Fruit fly (Drosophila melanogaster): ENCODE results near the gene CG34150.

CG34150 gene

DNA sequence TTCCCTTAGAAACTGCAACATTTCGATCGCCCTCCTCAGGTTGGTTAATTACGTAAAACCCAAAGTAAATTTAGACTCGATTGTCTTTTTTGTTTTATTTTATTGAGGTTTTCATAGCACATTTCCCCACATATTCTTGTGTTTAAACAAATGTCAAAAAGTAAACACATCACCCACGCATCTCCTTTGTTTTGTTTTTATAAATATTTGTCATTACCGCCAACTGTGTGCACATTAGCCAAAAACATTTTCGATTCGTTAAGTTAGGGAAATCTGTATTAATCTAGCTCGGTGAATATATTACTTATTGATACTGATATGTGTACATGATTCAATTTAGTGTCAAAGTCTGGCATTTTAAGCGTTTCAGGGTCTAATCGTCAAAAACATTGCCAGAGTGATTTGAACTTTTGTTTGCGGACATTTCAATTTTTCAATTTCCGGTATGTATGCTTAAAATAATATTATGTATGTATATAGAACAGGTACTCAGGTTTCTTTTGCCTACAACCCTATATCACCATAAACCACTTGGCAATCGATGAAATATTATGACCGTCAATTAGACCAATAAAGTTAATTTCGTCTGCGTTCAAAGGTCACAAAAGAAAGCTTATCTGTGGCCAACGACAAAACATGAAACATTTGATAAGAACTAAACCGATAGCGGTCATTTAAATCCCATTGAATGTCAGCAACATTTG, 4.3 kb upstream of the CG34150 start (continued):
- TF ChIP-seq ewg (GFP tag; optimal IDR thresholded peaks at IDR 0.05) (no peak), Ada2b (GFP tag; IDR thresholded peaks at IDR 0.05) (no peak), Mad (GFP tag; optimal IDR thresholded peaks at IDR 0.05) (no peak), Six4 (GFP tag; optimal IDR thresholded peaks at IDR 0.05) (peak; percentile 9), jing (GFP tag; optimal IDR thresholded peaks at IDR 0.05) (no peak), CG7372 (GFP tag; IDR thresholded peaks at IDR 0.05) (no peak), Stat92E (GFP tag; optimal IDR thresholded peaks at IDR 0.05) (no peak), CG11504 (tag; optimal IDR thresholded peaks at IDR 0.05) (no peak), CG34422 (GFP tag; IDR thresholded peaks at IDR 0.05) (no peak), ash1 (GFP tag; optimal IDR thresholded peaks at IDR 0.05) (no peak), ERR (GFP tag; optimal IDR thresholded peaks at IDR 0.05) (no peak), slbo (GFP tag; IDR thresholded peaks at IDR 0.05) (no peak), CG8089 (GFP tag; optimal IDR thresholded peaks at IDR 0.05) (no peak), kni (GFP tag; optimal IDR thresholded peaks at IDR 0.05) (peak; percentile 62), CG4360 (GFP tag; IDR thresholded peaks at IDR 0.05) (no peak), usp (GFP tag; optimal IDR thresholded peaks at IDR 0.05) (no peak), CG15601 (tag; optimal IDR thresholded peaks at IDR 0.05) (no peak), jigr1 (GFP tag; IDR thresholded peaks at IDR 0.05) (no peak), Rx (GFP tag; IDR thresholded peaks at IDR 0.05) (no peak), wor (GFP tag; IDR thresholded peaks at IDR 0.05) (no peak), CG13287 (GFP tag; IDR thresholded peaks at IDR 0.05; ENCODE audit: partially characterized antibody) (no peak), CG12219 (GFP tag; optimal IDR thresholded peaks at IDR 0.05) (no peak), CG11723 (GFP tag; optimal IDR thresholded peaks at IDR 0.05) (no peak), CG4854 (GFP tag; optimal IDR thresholded peaks at IDR 0.05) (peak; percentile 63), CG12744 (GFP tag; optimal IDR thresholded peaks at IDR 0.05) (peak; percentile 10), zen2 (GFP tag; IDR thresholded peaks at IDR 0.05; ENCODE audit: partially characterized antibody) (no peak), HLH3B (GFP tag; IDR thresholded peaks at IDR 0.05) (no peak), H2.0 (GFP tag; IDR thresholded peaks at IDR 0.05) (no peak), Spps (tag; optimal IDR thresholded peaks at IDR 0.05) (peak; percentile 41), CG34376 (GFP tag; optimal IDR thresholded peaks at IDR 0.05) (peak; percentile 83), Nf-YA (GFP tag; IDR thresholded peaks at IDR 0.05) (no peak), gce (GFP tag; IDR thresholded peaks at IDR 0.05) (no peak), Dref (GFP tag; IDR thresholded peaks at IDR 0.05) (no peak), CG10147 (GFP tag; optimal IDR thresholded peaks at IDR 0.05) (peak; percentile 39), CG15514 (GFP tag; optimal IDR thresholded peaks at IDR 0.05) (peak; percentile 74), CG30431 (GFP tag; optimal IDR thresholded peaks at IDR 0.05) (no peak), CG8944 (GFP tag; optimal IDR thresholded peaks at IDR 0.05) (no peak), gt (GFP tag; IDR thresholded peaks at IDR 0.05) (no peak), Bgb (GFP tag; IDR thresholded peaks at IDR 0.05; ENCODE audit: partially characterized antibody) (no peak), scrt (GFP tag; optimal IDR thresholded peaks at IDR 0.05) (no peak), Ptx1 (GFP tag; IDR thresholded peaks at IDR 0.05) (no peak), CG12659 (GFP tag; optimal IDR thresholded peaks at IDR 0.05) (peak; percentile 38), CG11093 (GFP tag; IDR thresholded peaks at IDR 0.05) (no peak), CG10274 (GFP tag; optimal IDR thresholded peaks at IDR 0.05) (peak; percentile 25), Fer3 (tag; optimal IDR thresholded peaks at IDR 0.05) (no peak), CG18764 (GFP tag; optimal IDR thresholded peaks at IDR 0.05) (no peak), CG6813 (GFP tag; optimal IDR thresholded peaks at IDR 0.05) (peak; percentile 86), CG14667 (GFP tag; IDR thresholded peaks at IDR 0.05) (no peak), croc (GFP tag; conservative IDR thresholded peaks at IDR 0.05) (no peak), fru (optimal IDR thresholded peaks at IDR 0.05) (no peak), wek (GFP tag; optimal IDR thresholded peaks at IDR 0.05) (peak; percentile 75)

All from whole organism, embryonic.